Worm (Caenorhabditis elegans): Measurements from ENCODE around the gene gstk-2.

ce11 chrIV:7237668-7238214 lies 4.3 kb downstream of the gstk-2 start, which contains the start of gene elo-3:
- TF ChIP-seq him-1 (tag; optimal IDR thresholded peaks at IDR 0.05) (no peak), W03F9.2 (tag; optimal IDR thresholded peaks at IDR 0.05) (no peak), dao-5 (tag; optimal IDR thresholded peaks at IDR 0.05) (no peak)
